Worm (Caenorhabditis elegans) whole organism, L3 larva: ENCODE results near the gene B0454.26.

Source experiments
- aly-2 ChIP-seq: fragments of 150-350 bp; optimal IDR thresholded peaks from 2 replicates; lab custom pipeline; 2014; ENCODE audit warnings: missing biosample characterization, missing genetic modification characterization
- ceh-28 ChIP-seq: fragments of 150-350 bp; optimal IDR thresholded peaks from 2 replicates; lab custom pipeline; 2014; ENCODE audit warnings: missing biosample characterization, missing genetic modification reagents, missing genetic modification characterization
- ceh-82 ChIP-seq: fragments of 150-350 bp; optimal IDR thresholded peaks from 2 replicates; lab custom pipeline; 2014; ENCODE audit warnings: missing biosample characterization, missing genetic modification characterization
- ceh-9 ChIP-seq: sonication (generic microtip); optimal IDR thresholded peaks from 2 replicates; lab custom pipeline; 2018; ENCODE audit warnings: missing biosample characterization, missing genetic modification characterization
- daf-12 ChIP-seq: fragments of 150-350 bp; optimal IDR thresholded peaks from 2 replicates; lab custom pipeline; 2014; ENCODE audit warnings: missing biosample characterization, missing genetic modification reagents, missing genetic modification characterization
- egl-27 ChIP-seq: sonication (generic microtip); optimal IDR thresholded peaks from 4 replicates; lab custom pipeline; 2017; ENCODE audit warnings: missing biosample characterization, missing genetic modification reagents, missing genetic modification characterization
- elt-1 ChIP-seq: fragments of 150-350 bp; optimal IDR thresholded peaks from 2 replicates; lab custom pipeline; 2014; ENCODE audit warnings: missing biosample characterization, missing genetic modification characterization
- elt-2 ChIP-seq: sonication (generic microtip); optimal IDR thresholded peaks from 2 replicates; lab custom pipeline; 2016; ENCODE audit warnings: missing genetic modification reagents, mild to moderate bottlenecking, missing genetic modification characterization, missing compliant biosample characterization
- elt-3 ChIP-seq, 3 experiments: fragments of 150-350 bp in 1 of 3; sonication (generic microtip) in 2 of 3; optimal IDR thresholded peaks; 2 replicates in 2 of 3; 4 replicates in 1 of 3; lab custom pipeline; 2014 to 2017; ENCODE audit warnings: missing biosample characterization in 3 of 3, missing genetic modification characterization in 3 of 3
- fkh-10 ChIP-seq: sonication (generic microtip); optimal IDR thresholded peaks from 2 replicates; lab custom pipeline; 2017; ENCODE audit warnings: missing biosample characterization, missing genetic modification reagents, missing genetic modification characterization
- fos-1 ChIP-seq: fragments of 150-350 bp; optimal IDR thresholded peaks from 2 replicates; lab custom pipeline; 2014; ENCODE audit warnings: missing biosample characterization, missing genetic modification characterization
- hmg-11 ChIP-seq: sonication (generic microtip); optimal IDR thresholded peaks from 2 replicates; lab custom pipeline; 2016; ENCODE audit warnings: missing genetic modification characterization, missing compliant biosample characterization
- jun-1 ChIP-seq: fragments of 150-350 bp; optimal IDR thresholded peaks from 2 replicates; lab custom pipeline; 2014; ENCODE audit warnings: missing biosample characterization, missing genetic modification reagents, missing genetic modification characterization
- lin-39 ChIP-seq: fragments of 150-350 bp; optimal IDR thresholded peaks from 2 replicates; lab custom pipeline; 2018; ENCODE audit warnings: missing biosample characterization, missing genetic modification reagents, missing genetic modification characterization
- mdl-1 ChIP-seq: fragments of 150-350 bp; optimal IDR thresholded peaks from 2 replicates; lab custom pipeline; 2014; ENCODE audit warnings: missing biosample characterization, missing genetic modification characterization
- mml-1 ChIP-seq: fragments of 150-350 bp; sonication (generic microtip); optimal IDR thresholded peaks from 3 replicates; lab custom pipeline; 2014; ENCODE audit warnings: missing biosample characterization, missing genetic modification characterization
- nfya-1 ChIP-seq: sonication (generic microtip); optimal IDR thresholded peaks from 2 replicates; lab custom pipeline; 2017; ENCODE audit warnings: missing genetic modification characterization, mild to moderate bottlenecking, missing compliant biosample characterization, antibody characterized with exemption, moderate library complexity; ENCODE audit not compliant: insufficient read depth
- nhr-11 ChIP-seq: fragments of 150-350 bp; optimal IDR thresholded peaks from 2 replicates; lab custom pipeline; 2014; ENCODE audit warnings: missing biosample characterization, missing genetic modification characterization
- nhr-12 ChIP-seq: fragments of 150-350 bp; optimal IDR thresholded peaks from 2 replicates; lab custom pipeline; 2014; ENCODE audit warnings: missing biosample characterization, missing genetic modification characterization
- nhr-43 ChIP-seq: sonication (generic microtip); optimal IDR thresholded peaks from 2 replicates; lab custom pipeline; 2016; ENCODE audit warnings: mild to moderate bottlenecking, missing genetic modification characterization, missing compliant biosample characterization; ENCODE audit not compliant: poor library complexity, severe bottlenecking
- nhr-67 ChIP-seq: fragments of 150-350 bp; optimal IDR thresholded peaks from 2 replicates; lab custom pipeline; 2014; ENCODE audit warnings: missing biosample characterization, missing genetic modification characterization
- nhr-77 ChIP-seq: fragments of 150-350 bp; optimal IDR thresholded peaks from 2 replicates; lab custom pipeline; 2014; ENCODE audit warnings: missing biosample characterization, missing genetic modification characterization
- pqm-1 ChIP-seq: fragments of 150-350 bp; optimal IDR thresholded peaks from 2 replicates; lab custom pipeline; 2017; ENCODE audit warnings: missing biosample characterization, missing genetic modification characterization, inconsistent platforms
- sea-2 ChIP-seq: fragments of 150-350 bp; sonication (generic microtip); optimal IDR thresholded peaks from 4 replicates; lab custom pipeline; 2014; ENCODE audit warnings: missing biosample characterization, missing genetic modification reagents, missing genetic modification characterization
- skn-1 ChIP-seq: fragments of 150-350 bp; optimal IDR thresholded peaks from 2 replicates; lab custom pipeline; 2014; ENCODE audit warnings: missing biosample characterization, missing genetic modification characterization
- snpc-4 ChIP-seq: fragments of 150-350 bp; optimal IDR thresholded peaks from 2 replicates; lab custom pipeline; 2014; ENCODE audit warnings: missing biosample characterization, missing genetic modification characterization
- tbx-2 ChIP-seq: sonication (generic microtip); optimal IDR thresholded peaks from 2 replicates; lab custom pipeline; 2016; ENCODE audit warnings: mild to moderate bottlenecking, missing genetic modification characterization, missing compliant biosample characterization
- unc-39 ChIP-seq: sonication (generic microtip); optimal IDR thresholded peaks from 4 replicates; lab custom pipeline; 2017; ENCODE audit warnings: missing biosample characterization, missing genetic modification characterization
- zag-1 ChIP-seq: fragments of 150-350 bp; optimal IDR thresholded peaks from 2 replicates; lab custom pipeline; 2014; ENCODE audit warnings: missing biosample characterization, missing genetic modification characterization
- ztf-11 ChIP-seq: fragments of 150-350 bp; optimal IDR thresholded peaks from 2 replicates; lab custom pipeline; 2014; ENCODE audit warnings: missing biosample characterization, missing genetic modification characterization
- ztf-4 ChIP-seq: fragments of 150-350 bp; optimal IDR thresholded peaks from 2 replicates; lab custom pipeline; 2014; ENCODE audit warnings: missing biosample characterization, missing genetic modification characterization

B0454.26 gene

DNA sequence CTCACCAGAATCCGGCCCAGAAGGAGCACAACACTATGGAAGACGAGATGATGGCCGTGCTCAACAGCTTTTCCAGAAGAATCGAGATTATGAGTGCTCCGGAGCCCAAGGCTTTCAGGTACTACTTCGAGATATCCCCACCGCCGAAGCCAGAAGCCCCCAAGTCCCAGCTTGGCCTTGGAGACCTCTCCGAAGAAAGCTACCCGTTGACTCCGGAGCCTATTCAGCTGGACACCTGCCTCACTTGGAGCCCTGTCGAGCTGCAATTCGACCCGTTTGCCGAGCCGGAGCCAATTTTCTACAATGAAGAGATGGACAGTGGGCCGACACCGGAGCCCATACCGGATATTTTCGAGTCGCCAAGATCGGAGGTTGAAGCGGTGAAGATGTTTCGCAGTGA lies 23.3 kb upstream of the B0454.26 start:
- TF ChIP-seq elt-3 (tag; optimal IDR thresholded peaks at IDR 0.05; lab: Kevin White, UChicago) = no peak
- no peak for TF ChIP-seq nhr-67
- TF ChIP-seq lin-39 (tag; lab: Kevin White, UChicago) = no peak
- no peak for TF ChIP-seq snpc-4
- TF ChIP-seq mdl-1 (tag; lab: Kevin White, UChicago) = no peak
- no peak for TF ChIP-seq nhr-11
- no peak for TF ChIP-seq aly-2
- no peak for TF ChIP-seq ztf-4

DNA sequence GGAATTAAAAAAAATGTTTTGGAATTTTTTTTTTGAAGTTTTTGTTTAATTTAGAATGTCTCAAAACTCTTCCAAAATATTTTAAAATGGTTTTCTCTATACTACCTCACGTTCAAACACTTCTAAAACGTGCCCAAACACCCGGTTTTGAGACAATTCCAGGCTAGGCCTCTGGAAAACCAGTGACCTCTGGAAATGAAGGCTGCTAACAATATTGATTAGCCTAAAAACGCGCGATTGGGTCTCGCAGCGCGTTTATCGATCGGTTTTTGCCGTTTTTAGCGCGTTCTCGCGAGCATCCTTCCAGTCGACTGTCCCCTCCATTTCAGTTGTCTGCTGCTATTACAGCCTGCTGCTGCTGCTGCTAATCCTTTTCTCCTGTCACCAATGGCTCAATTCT lies 22.4 kb upstream of the B0454.26 start, which contains the start of gene Y25C1A.6:
TSS of gene Y25C1A.6 (plus strand) at position 301 of the 400 bp plus-strand sequence.
- no peak for TF ChIP-seq fkh-10 (GFP tag; lab: Kevin White, UChicago)
- no peak for TF ChIP-seq egl-27 (tag; lab: Kevin White, UChicago)
- no peak for TF ChIP-seq elt-2 (tag; lab: Kevin White, UChicago)
- no peak for TF ChIP-seq nhr-77 (tag; lab: Kevin White, UChicago)
- no peak for TF ChIP-seq elt-3 (tag; optimal IDR thresholded peaks at IDR 0.05; lab: Kevin White, UChicago)
- TF ChIP-seq fos-1 (tag; lab: Kevin White, UChicago) = no peak
- TF ChIP-seq nfya-1 (tag; lab: Kevin White, UChicago) = no peak

- TF ChIP-seq zag-1 (tag; lab: Kevin White, UChicago) (no peak), aly-2 (no peak), ztf-4 (no peak), unc-39 (no peak), ceh-9 (tag; lab: Kevin White, UChicago) (no peak), ztf-11 (tag; lab: Kevin White, UChicago) (no peak), egl-27 (tag; lab: Kevin White, UChicago) (no peak), pqm-1 (tag; lab: Kevin White, UChicago) (no peak)
Measured at ce11 chrII:3056266-3056872, 18.0 kb upstream of the B0454.26 start, which contains the start of gene lin-8. Gene lin-8, plus strand, starts transcription at chrII:3056822.

DNA sequence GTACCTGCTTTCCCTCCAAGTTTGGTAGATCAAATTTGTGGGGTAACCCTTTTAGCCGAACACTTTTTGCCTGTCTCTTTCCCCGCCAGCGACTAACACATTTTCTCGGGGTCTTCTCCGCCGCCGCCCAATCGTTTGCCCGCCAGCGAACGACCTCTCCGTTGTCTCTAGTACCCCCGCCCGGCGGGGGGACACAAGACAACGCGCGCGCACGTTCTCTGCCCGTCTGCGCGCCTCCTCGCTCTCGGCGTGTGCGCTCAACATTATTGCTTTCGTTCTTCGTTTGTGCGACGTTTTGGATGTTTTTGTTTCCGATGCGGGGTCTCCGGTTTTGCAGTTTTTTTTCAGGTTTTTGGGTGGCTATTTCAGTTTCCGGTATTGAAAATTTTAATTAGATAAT lies 17.2 kb upstream of the B0454.26 start:
- no peak for TF ChIP-seq tbx-2 (tag; lab: Kevin White, UChicago)
- TF ChIP-seq hmg-11 (tag; lab: Kevin White, UChicago) = peak; percentile 18
- TF ChIP-seq lin-39 (tag; lab: Kevin White, UChicago) = peak; percentile 76
- TF ChIP-seq nfya-1 (tag; lab: Kevin White, UChicago) = peak; percentile 46

DNA sequence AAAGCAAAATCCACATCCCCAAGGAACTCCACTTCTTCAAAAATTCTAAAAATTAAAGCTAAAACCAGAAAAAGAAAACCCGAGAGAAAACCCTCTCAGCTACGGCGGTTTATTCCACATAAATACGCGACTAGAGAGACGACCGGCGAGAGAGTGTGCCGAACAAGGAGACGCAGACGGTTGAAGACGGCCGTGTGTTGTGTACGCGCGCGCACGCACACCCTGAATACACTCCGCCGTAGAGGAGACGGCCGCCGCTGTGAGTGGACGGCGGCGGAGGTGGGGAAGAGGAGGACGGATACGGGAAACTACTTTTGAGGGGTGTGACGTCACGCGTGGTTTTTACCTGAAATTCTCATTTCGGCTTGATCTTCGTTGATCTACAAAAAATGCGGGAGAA lies 16.3 kb upstream of the B0454.26 start:
- TF ChIP-seq ceh-28 (no peak), lin-39 (tag; lab: Kevin White, UChicago) (peak; percentile 30), skn-1 (tag; lab: Kevin White, UChicago) (no peak), nhr-43 (tag; lab: Kevin White, UChicago) (no peak), nhr-77 (tag; lab: Kevin White, UChicago) (no peak), daf-12 (tag; lab: Kevin White, UChicago) (no peak), hmg-11 (tag; lab: Kevin White, UChicago) (peak; percentile 72), tbx-2 (tag; lab: Kevin White, UChicago) (no peak), nhr-11 (no peak), sea-2 (GFP tag; lab: Kevin White, UChicago) (no peak)

DNA sequence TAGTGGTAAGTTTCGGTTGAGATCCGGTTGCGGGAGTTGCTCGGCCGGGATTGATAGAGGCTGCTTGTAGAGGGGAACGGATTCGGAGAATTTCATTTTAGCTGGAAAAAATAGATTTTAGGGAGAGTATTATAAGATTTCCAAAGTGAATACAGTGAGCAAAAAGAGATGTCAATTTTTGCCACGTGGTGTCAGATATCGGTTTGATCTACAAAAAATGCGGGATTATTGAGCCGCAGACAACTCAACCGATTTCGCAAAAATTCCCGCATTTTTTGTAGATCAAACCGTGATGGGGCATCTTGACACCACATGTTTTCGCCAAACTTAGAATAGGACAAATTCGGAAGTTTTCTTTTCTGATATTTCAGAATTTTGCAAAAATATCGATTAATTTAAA lies 15.9 kb upstream of the B0454.26 start, which contains the start of gene lido-13:
TSS of gene lido-13 (minus strand) at position 101 of the 400 bp plus-strand sequence.
- TF ChIP-seq ceh-82 (tag; lab: Kevin White, UChicago) (no peak), zag-1 (tag; lab: Kevin White, UChicago) (no peak), mml-1 (tag; lab: Kevin White, UChicago) (no peak), nhr-67 (no peak), ceh-28 (no peak), nhr-43 (tag; lab: Kevin White, UChicago) (no peak), elt-1 (tag; lab: Kevin White, UChicago) (no peak), nhr-11 (no peak), nhr-12 (tag; lab: Kevin White, UChicago) (no peak), jun-1 (no peak), sea-2 (GFP tag; lab: Kevin White, UChicago) (no peak)
- TF ChIP-seq, all 47 proteins: peak for 0
